Worm (Caenorhabditis elegans): ENCODE results near the gene Y48E1C.2.

The Y48E1C.2 gene

DNA sequence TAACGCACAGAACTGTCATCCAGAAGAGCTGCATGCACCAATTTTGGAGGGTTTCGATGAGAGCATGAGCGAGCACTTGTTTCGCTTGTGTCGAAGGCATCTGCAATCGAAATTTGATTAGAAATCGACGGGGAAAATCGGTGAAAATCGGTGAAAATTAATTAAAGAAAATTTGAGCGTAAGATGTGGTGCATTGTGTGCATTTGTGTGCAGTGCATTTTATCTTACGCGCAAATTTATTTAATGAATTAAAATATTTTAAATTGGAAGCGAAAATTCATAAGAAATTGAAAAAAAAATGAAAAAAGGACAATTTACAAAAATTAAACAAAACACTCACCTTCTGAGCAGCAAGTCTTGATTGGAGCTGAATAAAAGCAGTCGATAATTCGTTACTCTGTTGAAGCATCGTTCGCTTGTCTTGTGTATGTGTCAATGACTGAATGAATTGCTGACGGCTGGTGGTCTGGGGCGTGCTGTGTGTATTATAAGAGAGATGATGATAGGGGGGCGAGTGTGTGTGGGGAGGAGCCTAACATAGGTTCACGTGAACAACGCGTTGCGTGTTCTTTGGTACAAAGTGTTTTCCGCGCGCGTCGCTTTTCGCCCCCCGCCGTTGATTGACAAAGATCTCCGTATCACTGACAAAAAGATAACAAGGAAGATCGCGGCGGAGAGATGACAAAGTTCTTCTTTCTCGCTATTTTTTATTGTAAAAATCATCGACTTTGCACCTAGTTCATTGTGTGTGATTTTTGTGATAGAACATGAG, 37.4 kb downstream of the Y48E1C.2 start (continued):
- TF ChIP-seq ctbp-1 (GFP tag; IDR thresholded peaks at IDR 0.05) (peak; percentile 58; the same call in 1 of the 2 replicates), nhr-76 (tag; optimal IDR thresholded peaks at IDR 0.05) (no peak), ceh-28 (tag; optimal IDR thresholded peaks at IDR 0.05) (no peak), ces-1 (GFP tag; optimal IDR thresholded peaks at IDR 0.05) (no peak), cey-2 (tag; optimal IDR thresholded peaks at IDR 0.05; ENCODE audit: borderline replicate concordance, insufficient read depth) (peak; percentile 87), mep-1 (tag; optimal IDR thresholded peaks at IDR 0.05) (peak; percentile 70), spr-3 (GFP tag; optimal IDR thresholded peaks at IDR 0.05) (peak; percentile 21), lsy-2 (tag; optimal IDR thresholded peaks at IDR 0.05) (peak; percentile 16 to 60), set-16 (GFP tag; IDR thresholded peaks at IDR 0.05) (peak; percentile 49; the same call in 1 of the 2 replicates), daf-12 (tag; optimal IDR thresholded peaks at IDR 0.05) (no peak), nhr-41 (GFP tag; IDR thresholded peaks at IDR 0.05) (no peak), ceh-82 (tag; optimal IDR thresholded peaks at IDR 0.05) (no peak), daf-16 (GFP tag; optimal IDR thresholded peaks at IDR 0.05) (peak; percentile 75 to 76), daf-16 (tag; optimal IDR thresholded peaks at IDR 0.05) (peak; percentile 95), aly-2 (tag; optimal IDR thresholded peaks at IDR 0.05) (no peak), F10B5.3 (tag; optimal IDR thresholded peaks at IDR 0.05) (no peak), php-3 (GFP tag; IDR thresholded peaks at IDR 0.05) (peak; percentile 67)

DNA sequence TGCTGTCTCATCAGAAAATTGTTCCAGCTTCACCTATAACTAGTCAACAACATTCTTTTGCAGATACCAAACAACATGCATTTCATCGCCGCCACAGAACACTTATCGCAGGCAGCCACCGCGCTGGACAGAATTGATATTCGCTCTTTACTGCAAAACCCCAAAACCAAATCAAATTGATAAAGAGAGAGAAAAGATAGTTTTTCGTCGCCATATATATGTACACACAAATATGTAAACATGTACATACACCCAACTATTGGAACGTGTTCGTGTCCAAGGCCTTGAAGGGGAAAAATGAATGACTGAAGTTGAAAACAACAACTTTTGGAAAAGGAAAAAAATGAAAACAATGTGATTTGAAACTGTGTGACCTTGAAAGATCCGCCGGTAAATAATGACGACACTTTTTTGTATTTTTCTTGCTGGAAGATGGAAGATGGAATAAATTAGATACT, 41.1 kb downstream of the Y48E1C.2 start:
- TF ChIP-seq nhr-77 (tag; optimal IDR thresholded peaks at IDR 0.05), result peak; percentile 73
- TF ChIP-seq hif-1 (tag; optimal IDR thresholded peaks at IDR 0.05), result peak in 1 of 2 experiments; percentile 60
- TF ChIP-seq daf-16 (GFP tag; optimal IDR thresholded peaks at IDR 0.05), result no peak
- peak; percentile 100 for TF ChIP-seq daf-16 (tag; optimal IDR thresholded peaks at IDR 0.05)
- TF ChIP-seq pha-4 (GFP tag; IDR thresholded peaks at IDR 0.05), result no peak
- TF ChIP-seq pha-4 (tag; optimal IDR thresholded peaks at IDR 0.05), result peak; percentile 26
- peak; percentile 86 for TF ChIP-seq dve-1 (tag; optimal IDR thresholded peaks at IDR 0.05; ENCODE audit: insufficient read depth)
- TF ChIP-seq pqm-1 (tag; optimal IDR thresholded peaks at IDR 0.05), result peak; percentile 74
- no peak for TF ChIP-seq cey-2 (tag; optimal IDR thresholded peaks at IDR 0.05; ENCODE audit: borderline replicate concordance, insufficient read depth)
- TF ChIP-seq nhr-6 (tag; optimal IDR thresholded peaks at IDR 0.05), result peak; percentile 55
- TF ChIP-seq hmg-1.1 (GFP tag; IDR thresholded peaks at IDR 0.05), result no peak
- TF ChIP-seq nhr-42 (GFP tag; IDR thresholded peaks at IDR 0.05), result no peak
- TF ChIP-seq dmd-9 (GFP tag; IDR thresholded peaks at IDR 0.05), result no peak
- no peak for TF ChIP-seq nhr-25 (tag; optimal IDR thresholded peaks at IDR 0.05; ENCODE audit: borderline replicate concordance, insufficient read depth)
- no peak for TF ChIP-seq T26A8.4 (GFP tag; IDR thresholded peaks at IDR 0.05)
- no peak for TF ChIP-seq duxl-1 (tag; optimal IDR thresholded peaks at IDR 0.05; ENCODE audit: poor library complexity)
- TF ChIP-seq nhr-11 (tag; optimal IDR thresholded peaks at IDR 0.05), result no peak
- TF ChIP-seq dmd-6 (GFP tag; IDR thresholded peaks at IDR 0.05), result peak; percentile 55
- TF ChIP-seq aly-2 (tag; optimal IDR thresholded peaks at IDR 0.05), result no peak
- no peak for TF ChIP-seq dmd-8 (GFP tag; IDR thresholded peaks at IDR 0.05)
- TF ChIP-seq aha-1 (tag), result peak; percentile 95
- TF ChIP-seq lsy-2 (tag; optimal IDR thresholded peaks at IDR 0.05), result no peak
- TF ChIP-seq mxl-2 (GFP tag; conservative IDR thresholded peaks at IDR 0.05), result 0 out of 2 replicates have a peak, but pooled peaks have one; percentile 43
- TF ChIP-seq snpc-4 (tag; optimal IDR thresholded peaks at IDR 0.05), result no peak
- TF ChIP-seq nhr-10 (tag; optimal IDR thresholded peaks at IDR 0.05), result peak; percentile 38
- no peak for TF ChIP-seq spr-1 (tag; optimal IDR thresholded peaks at IDR 0.05)
- TF ChIP-seq mep-1 (tag; optimal IDR thresholded peaks at IDR 0.05), result peak; percentile 41
- TF ChIP-seq ztf-11 (tag; optimal IDR thresholded peaks at IDR 0.05), result no peak
- no peak for TF ChIP-seq D1046.2 (GFP tag; IDR thresholded peaks at IDR 0.05)
- TF ChIP-seq hlh-11 (tag; optimal IDR thresholded peaks at IDR 0.05), result peak; percentile 87
- TF ChIP-seq zip-2 (tag; optimal IDR thresholded peaks at IDR 0.05), result no peak
- no peak for TF ChIP-seq tag-97 (GFP tag; IDR thresholded peaks at IDR 0.05)
- TF ChIP-seq hlh-30 (tag; optimal IDR thresholded peaks at IDR 0.05; ENCODE audit: insufficient read depth), result peak; percentile 76
- peak; percentile 87 for TF ChIP-seq nhr-28 (tag; optimal IDR thresholded peaks at IDR 0.05)
- TF ChIP-seq mdl-1 (tag; optimal IDR thresholded peaks at IDR 0.05), result peak in 1 of 2 experiments; percentile 56
- TF ChIP-seq dpl-1 (GFP tag; optimal IDR thresholded peaks at IDR 0.05), result no peak
- peak; percentile 62; the same call in 1 of the 2 replicates for TF ChIP-seq php-3 (GFP tag; IDR thresholded peaks at IDR 0.05)
- no peak for TF ChIP-seq T20F7.1 (GFP tag; optimal IDR thresholded peaks at IDR 0.05)
